Fruit fly (Drosophila melanogaster) S2 (cell line): ENCODE measurements around the gene dsb.
A peak's percentile ranks its signal among the peaks of the same experiment; 100 is the strongest.

ENCODE experiments used
- CG8478 ChIP-seq: fragments of >200 bp; optimal IDR thresholded peaks from 2 replicates; lab custom pipeline; 2018
- CTCF ChIP-seq, 2 experiments: fragments of >200 bp; optimal IDR thresholded peaks; 2 replicates each; lab custom pipeline; 2018

Gene dsb

dm6 chr3L:1900633-1901032 lies 9.4 kb downstream of the dsb start:
- TF ChIP-seq CG8478 (lab: Kevin White, UChicago) (no peak), CTCF (optimal IDR thresholded peaks at IDR 0.05; lab: Kevin White, UChicago) (no peak)

dm6 chr3L:1899616-1900015 lies 10.4 kb downstream of the dsb start:
- TF ChIP-seq CTCF (optimal IDR thresholded peaks at IDR 0.05; lab: Kevin White, UChicago) (no peak), CG8478 (lab: Kevin White, UChicago) (no peak)

- no peak for TF ChIP-seq CTCF (optimal IDR thresholded peaks at IDR 0.05; lab: Kevin White, UChicago)
- TF ChIP-seq CG8478 (lab: Kevin White, UChicago), result no peak
Observed at dm6 chr3L:1897709-1898108, 12.3 kb downstream of the dsb start.

DNA sequence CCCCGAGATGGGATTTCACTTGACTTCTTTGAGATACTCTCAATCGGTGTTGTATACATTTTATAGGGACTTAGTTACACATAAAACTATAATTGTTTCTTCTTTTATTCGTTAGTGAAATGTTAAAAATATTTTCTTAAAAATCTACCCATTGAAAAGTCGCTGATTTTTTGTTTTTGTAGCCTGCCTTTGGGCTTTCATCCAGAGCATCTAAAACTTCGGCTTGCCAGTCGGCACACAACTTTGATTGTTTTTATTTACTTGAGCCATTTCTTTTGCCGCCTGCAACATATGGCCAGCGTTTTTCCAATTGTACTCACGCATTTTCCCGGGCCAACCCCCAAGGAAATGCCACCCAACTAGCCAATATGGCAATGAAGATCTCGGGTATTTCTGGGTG lies 18.1 kb downstream of the dsb start:
- TF ChIP-seq CTCF (optimal IDR thresholded peaks at IDR 0.05; lab: Kevin White, UChicago) (no peak), CG8478 (lab: Kevin White, UChicago) (no peak)

DNA sequence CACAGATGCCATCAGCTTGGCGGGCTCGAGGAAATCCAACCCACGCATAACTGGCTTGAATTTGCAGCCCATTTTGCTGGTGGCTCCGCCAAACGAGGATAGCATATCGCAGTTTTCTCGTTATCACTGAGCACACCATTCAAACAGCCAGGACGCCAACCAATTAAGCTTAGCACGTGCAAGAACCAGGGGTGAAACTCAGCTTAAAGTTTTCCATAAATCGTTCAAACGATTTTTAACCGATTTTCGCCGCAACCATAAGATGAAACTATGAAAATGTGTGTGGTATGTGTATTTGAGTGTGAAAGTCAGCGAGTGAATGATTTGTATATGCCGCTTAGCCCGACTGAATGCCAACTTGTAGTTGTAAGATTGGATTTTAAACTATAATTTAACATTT lies 19.1 kb downstream of the dsb start:
- TF ChIP-seq CTCF (optimal IDR thresholded peaks at IDR 0.05; lab: Kevin White, UChicago) (peak; percentile 59 to 73), CG8478 (lab: Kevin White, UChicago) (no peak)

dm6 chr3L:1887929-1888529 lies 22.0 kb downstream of the dsb start:
- TF ChIP-seq CG8478 (lab: Kevin White, UChicago), result no peak

DNA sequence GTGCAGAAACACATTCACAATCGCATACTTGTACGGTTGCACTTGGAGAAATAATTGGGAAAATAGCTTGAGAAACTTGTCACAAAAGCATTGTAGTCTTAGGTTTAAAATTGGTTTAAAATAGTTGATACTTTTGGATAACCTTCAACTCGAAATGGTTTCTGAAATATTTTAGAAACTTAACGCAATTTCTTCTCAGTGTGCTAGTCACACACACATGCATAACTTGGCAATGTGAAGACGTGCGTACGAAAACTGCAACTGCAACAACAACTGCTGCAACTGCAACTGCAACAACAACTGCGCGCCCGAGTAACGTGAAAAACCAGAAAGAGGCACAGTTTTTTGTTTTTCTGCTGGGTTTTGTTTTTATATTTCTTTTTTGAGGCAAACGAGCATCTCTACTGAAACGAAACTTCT lies 23.9 kb downstream of the dsb start:
- no peak for TF ChIP-seq CTCF (optimal IDR thresholded peaks at IDR 0.05; lab: Kevin White, UChicago)
- no peak for TF ChIP-seq CG8478 (lab: Kevin White, UChicago)

DNA sequence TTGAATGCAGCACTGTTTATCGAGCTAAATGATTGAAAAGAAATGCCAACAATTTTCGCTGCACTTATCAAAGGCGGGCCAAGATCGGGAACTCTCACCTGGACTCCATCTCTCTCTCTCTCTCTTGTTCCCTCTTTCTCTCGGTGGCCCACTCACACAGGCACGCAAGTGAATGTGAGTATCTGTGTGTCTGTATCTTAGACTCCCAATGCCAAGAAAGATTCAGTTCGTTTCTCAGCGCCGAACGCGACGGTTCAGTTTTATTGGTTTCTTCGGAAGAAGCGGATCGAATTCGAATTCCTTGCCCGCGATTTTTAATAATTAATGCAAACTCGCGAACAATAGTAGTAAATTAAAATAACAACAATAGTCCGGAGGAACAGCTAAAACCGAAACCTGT lies 24.6 kb downstream of the dsb start, which contains the start of gene Tmhs:
Gene Tmhs, plus strand, starts transcription at position 222 of the 400 bp plus-strand sequence.
- TF ChIP-seq CG8478 (lab: Kevin White, UChicago), result no peak
- no peak for TF ChIP-seq CTCF (optimal IDR thresholded peaks at IDR 0.05; lab: Kevin White, UChicago)

DNA sequence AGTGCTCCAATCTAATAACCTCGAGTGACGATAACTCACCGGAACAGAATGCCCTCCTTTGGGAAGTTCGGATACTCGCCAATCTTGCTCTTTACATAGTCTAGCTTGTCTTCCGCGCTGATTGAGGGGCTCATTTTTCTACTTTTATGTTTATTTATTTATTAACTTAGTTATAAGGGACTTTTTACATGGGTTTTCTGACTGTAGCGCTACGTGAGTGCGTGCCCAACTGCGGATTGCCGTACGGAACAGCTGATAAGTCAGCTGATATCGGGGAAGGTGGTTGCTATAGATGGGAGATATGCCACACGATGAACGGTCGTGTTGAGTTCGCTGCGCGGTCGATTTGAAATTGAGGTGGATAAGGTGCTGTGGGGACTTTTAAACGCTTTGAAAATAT lies 25.3 kb downstream of the dsb start, which contains the start of gene Aprt:
Gene Aprt, minus strand, starts transcription at position 368 of the 400 bp plus-strand sequence.
- no peak for TF ChIP-seq CG8478 (lab: Kevin White, UChicago)

dm6 chr3L:1882868-1883554 lies 27.0 kb downstream of the dsb start, which contains the start of gene CG13937:
Gene CG13937 (minus strand): TSS chr3L:1883041.
- no peak for TF ChIP-seq CTCF (optimal IDR thresholded peaks at IDR 0.05; lab: Kevin White, UChicago)
- TF ChIP-seq CG8478 (lab: Kevin White, UChicago), result no peak

- TF ChIP-seq CG8478 (lab: Kevin White, UChicago) (no peak), CTCF (optimal IDR thresholded peaks at IDR 0.05; lab: Kevin White, UChicago) (no peak)
Observed at dm6 chr3L:1881919-1882318, 28.1 kb downstream of the dsb start.

- TF ChIP-seq CG8478 (lab: Kevin White, UChicago) (no peak), CTCF (optimal IDR thresholded peaks at IDR 0.05; lab: Kevin White, UChicago) (no peak)
Observed at dm6 chr3L:1880692-1881091, 29.3 kb downstream of the dsb start.

dm6 chr3L:1876215-1876625 lies 33.8 kb downstream of the dsb start, which contains the start of gene dre4:
Gene dre4 (minus strand): TSS chr3L:1876312.
- TF ChIP-seq CG8478 (lab: Kevin White, UChicago), result no peak
- TF ChIP-seq CTCF (optimal IDR thresholded peaks at IDR 0.05; lab: Kevin White, UChicago), result peak; percentile 24 to 62

dm6 chr3L:1869719-1870118 lies 40.3 kb downstream of the dsb start, which contains the start of gene CG13924:
Gene CG13924 (plus strand): TSS chr3L:1870019.
- no peak for TF ChIP-seq CTCF (optimal IDR thresholded peaks at IDR 0.05; lab: Kevin White, UChicago)
- no peak for TF ChIP-seq CG8478 (lab: Kevin White, UChicago)

DNA sequence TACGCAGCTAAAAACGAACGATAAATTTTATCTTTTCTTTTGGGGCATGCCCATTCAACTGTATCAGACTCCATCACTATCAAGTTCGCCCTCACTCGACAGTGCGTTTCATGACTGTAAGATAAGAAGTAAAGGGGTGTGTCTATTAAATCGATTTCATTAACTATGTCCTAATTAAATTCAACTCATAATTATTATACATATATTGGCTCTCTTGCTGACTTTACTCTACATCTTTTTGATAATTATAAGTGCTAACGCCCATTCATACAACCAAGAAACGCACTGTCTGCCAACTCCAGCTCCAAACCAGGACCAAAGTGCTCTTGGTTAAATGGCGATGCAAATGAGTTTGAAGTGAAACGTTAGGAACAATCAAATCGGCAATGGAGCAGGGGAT lies 41.2 kb downstream of the dsb start:
- TF ChIP-seq CG8478 (lab: Kevin White, UChicago) (no peak), CTCF (optimal IDR thresholded peaks at IDR 0.05; lab: Kevin White, UChicago) (no peak)
